Worm (Caenorhabditis elegans) whole organism, L3 larva: ENCODE results near the gene Y51A2D.1.

ENCODE experiments used
- R02D3.7 ChIP-seq: fragments of 150-350 bp; optimal IDR thresholded peaks from 2 replicates; lab custom pipeline; 2014; ENCODE audit warnings: missing biosample characterization, missing genetic modification characterization
- ZK546.5 ChIP-seq: sonication (generic microtip); optimal IDR thresholded peaks from 2 replicates; lab custom pipeline; 2017; ENCODE audit warnings: missing biosample characterization, missing genetic modification characterization
- aly-2 ChIP-seq: fragments of 150-350 bp; optimal IDR thresholded peaks from 2 replicates; lab custom pipeline; 2014; ENCODE audit warnings: missing biosample characterization, missing genetic modification characterization
- ama-1 ChIP-seq: fragments of 150-350 bp; optimal IDR thresholded peaks from 2 replicates; lab custom pipeline; 2018
- ceh-16 ChIP-seq: sonication (generic microtip); optimal IDR thresholded peaks from 2 replicates; lab custom pipeline; 2017; ENCODE audit warnings: missing biosample characterization, missing genetic modification characterization
- ceh-28 ChIP-seq: fragments of 150-350 bp; optimal IDR thresholded peaks from 2 replicates; lab custom pipeline; 2014; ENCODE audit warnings: missing biosample characterization, missing genetic modification reagents, missing genetic modification characterization
- egl-5 ChIP-seq: fragments of 150-350 bp; optimal IDR thresholded peaks from 2 replicates; lab custom pipeline; 2017; ENCODE audit warnings: missing biosample characterization, missing genetic modification reagents, missing genetic modification characterization, inconsistent platforms
- elt-1 ChIP-seq: fragments of 150-350 bp; optimal IDR thresholded peaks from 2 replicates; lab custom pipeline; 2014; ENCODE audit warnings: missing biosample characterization, missing genetic modification characterization
- elt-2 ChIP-seq: sonication (generic microtip); optimal IDR thresholded peaks from 2 replicates; lab custom pipeline; 2016; ENCODE audit warnings: missing genetic modification reagents, mild to moderate bottlenecking, missing genetic modification characterization, missing compliant biosample characterization
- eor-1 ChIP-seq, 2 experiments: fragments of 150-350 bp; optimal IDR thresholded peaks; 2 replicates each; lab custom pipeline; 2014 to 2018; ENCODE audit warnings: missing biosample characterization in 2 of 2, missing genetic modification characterization in 2 of 2
- fkh-10 ChIP-seq: sonication (generic microtip); optimal IDR thresholded peaks from 2 replicates; lab custom pipeline; 2017; ENCODE audit warnings: missing biosample characterization, missing genetic modification reagents, missing genetic modification characterization
- fkh-2 ChIP-seq: fragments of 150-350 bp; optimal IDR thresholded peaks from 2 replicates; lab custom pipeline; 2014; ENCODE audit warnings: missing biosample characterization, missing genetic modification reagents, missing genetic modification characterization
- fos-1 ChIP-seq: fragments of 150-350 bp; optimal IDR thresholded peaks from 2 replicates; lab custom pipeline; 2014; ENCODE audit warnings: missing biosample characterization, missing genetic modification characterization
- hmg-11 ChIP-seq: sonication (generic microtip); optimal IDR thresholded peaks from 2 replicates; lab custom pipeline; 2016; ENCODE audit warnings: missing genetic modification characterization, missing compliant biosample characterization
- lin-15B ChIP-seq: fragments of 150-350 bp; optimal IDR thresholded peaks from 2 replicates; lab custom pipeline; 2014; ENCODE audit warnings: missing biosample characterization, missing genetic modification characterization
- lin-39 ChIP-seq: fragments of 150-350 bp; optimal IDR thresholded peaks from 2 replicates; lab custom pipeline; 2018; ENCODE audit warnings: missing biosample characterization, missing genetic modification reagents, missing genetic modification characterization
- lsy-12 ChIP-seq: sonication (generic microtip); optimal IDR thresholded peaks from 2 replicates; lab custom pipeline; 2016; ENCODE audit warnings: mild to moderate bottlenecking, missing genetic modification characterization, missing compliant biosample characterization
- mdl-1 ChIP-seq: fragments of 150-350 bp; optimal IDR thresholded peaks from 2 replicates; lab custom pipeline; 2014; ENCODE audit warnings: missing biosample characterization, missing genetic modification characterization
- mml-1 ChIP-seq: fragments of 150-350 bp; sonication (generic microtip); optimal IDR thresholded peaks from 3 replicates; lab custom pipeline; 2014; ENCODE audit warnings: missing biosample characterization, missing genetic modification characterization
- nhr-11 ChIP-seq: fragments of 150-350 bp; optimal IDR thresholded peaks from 2 replicates; lab custom pipeline; 2014; ENCODE audit warnings: missing biosample characterization, missing genetic modification characterization
- nhr-12 ChIP-seq: fragments of 150-350 bp; optimal IDR thresholded peaks from 2 replicates; lab custom pipeline; 2014; ENCODE audit warnings: missing biosample characterization, missing genetic modification characterization
- nhr-23 ChIP-seq: fragments of 150-350 bp; optimal IDR thresholded peaks from 2 replicates; lab custom pipeline; 2014; ENCODE audit warnings: missing biosample characterization, missing genetic modification reagents, missing genetic modification characterization
- nhr-67 ChIP-seq: fragments of 150-350 bp; optimal IDR thresholded peaks from 2 replicates; lab custom pipeline; 2014; ENCODE audit warnings: missing biosample characterization, missing genetic modification characterization
- nhr-76 ChIP-seq: fragments of 150-350 bp; sonication (generic microtip); optimal IDR thresholded peaks from 5 replicates; lab custom pipeline; 2014; ENCODE audit warnings: missing biosample characterization, missing genetic modification characterization
- nhr-77 ChIP-seq: fragments of 150-350 bp; optimal IDR thresholded peaks from 2 replicates; lab custom pipeline; 2014; ENCODE audit warnings: missing biosample characterization, missing genetic modification characterization
- pha-4 ChIP-seq: fragments of 150-350 bp; optimal IDR thresholded peaks from 2 replicates; lab custom pipeline; 2014; ENCODE audit warnings: missing biosample characterization, missing genetic modification reagents, missing genetic modification characterization
- pqm-1 ChIP-seq: fragments of 150-350 bp; optimal IDR thresholded peaks from 2 replicates; lab custom pipeline; 2017; ENCODE audit warnings: missing biosample characterization, missing genetic modification characterization, inconsistent platforms
- snpc-4 ChIP-seq: fragments of 150-350 bp; optimal IDR thresholded peaks from 2 replicates; lab custom pipeline; 2014; ENCODE audit warnings: missing biosample characterization, missing genetic modification characterization
- tbx-2 ChIP-seq: sonication (generic microtip); optimal IDR thresholded peaks from 2 replicates; lab custom pipeline; 2016; ENCODE audit warnings: mild to moderate bottlenecking, missing genetic modification characterization, missing compliant biosample characterization
- unc-39 ChIP-seq: sonication (generic microtip); optimal IDR thresholded peaks from 4 replicates; lab custom pipeline; 2017; ENCODE audit warnings: missing biosample characterization, missing genetic modification characterization
- unc-62 ChIP-seq: fragments of 150-350 bp; sonication (generic microtip); optimal IDR thresholded peaks from 4 replicates; lab custom pipeline; 2014; ENCODE audit warnings: missing biosample characterization, missing genetic modification reagents, missing genetic modification characterization
- zag-1 ChIP-seq: fragments of 150-350 bp; optimal IDR thresholded peaks from 2 replicates; lab custom pipeline; 2014; ENCODE audit warnings: missing biosample characterization, missing genetic modification characterization
- ztf-4 ChIP-seq: fragments of 150-350 bp; optimal IDR thresholded peaks from 2 replicates; lab custom pipeline; 2014; ENCODE audit warnings: missing biosample characterization, missing genetic modification characterization

Gene Y51A2D.1

DNA sequence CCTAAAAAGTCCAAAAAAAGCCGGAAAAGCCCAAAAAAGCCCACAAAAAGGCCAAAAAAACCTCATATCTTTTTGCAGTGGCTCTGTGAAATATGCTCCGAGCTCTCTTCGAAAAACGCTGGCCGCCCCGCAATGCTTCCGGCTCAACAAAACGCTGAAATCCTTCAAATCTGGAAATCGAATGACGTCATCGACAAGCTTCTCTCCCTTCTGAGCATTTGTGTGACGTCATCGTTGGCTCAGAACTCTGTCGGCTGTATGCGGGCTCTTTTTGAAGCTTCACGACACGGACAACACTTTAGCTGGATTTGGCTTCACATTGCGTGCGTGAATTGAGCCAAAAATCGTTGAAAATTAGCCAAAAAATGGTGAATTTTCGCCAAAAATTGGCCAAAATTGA, 27.4 kb downstream of the Y51A2D.1 start:
- TF ChIP-seq elt-1 (tag; lab: Kevin White, UChicago): no peak
- TF ChIP-seq aly-2 (tag; lab: Kevin White, UChicago): no peak
- TF ChIP-seq lin-15B (tag; lab: Kevin White, UChicago): no peak
- no peak for TF ChIP-seq zag-1
- no peak for TF ChIP-seq fkh-2 (tag; lab: Kevin White, UChicago)
- no peak for TF ChIP-seq tbx-2
- no peak for TF ChIP-seq nhr-12 (tag; lab: Kevin White, UChicago)
- no peak for TF ChIP-seq elt-2 (tag; lab: Kevin White, UChicago)
- no peak for TF ChIP-seq egl-5

ce11 chrV:18553750-18554149, 45.1 kb downstream of the Y51A2D.1 start, which contains the start of gene Y51A2D.8:
TSS of gene Y51A2D.8 (minus strand) at chrV:18553850.
- TF ChIP-seq elt-2 (tag; lab: Kevin White, UChicago) (no peak), ZK546.5 (tag; lab: Kevin White, UChicago) (no peak), R02D3.7 (tag; lab: Kevin White, UChicago) (no peak), nhr-76 (no peak), elt-1 (tag; lab: Kevin White, UChicago) (no peak), tbx-2 (no peak), lin-15B (tag; lab: Kevin White, UChicago) (no peak), ama-1 (lab: Kevin White, UChicago) (no peak), pha-4 (tag; lab: Kevin White, UChicago) (no peak), eor-1 (tag; optimal IDR thresholded peaks at IDR 0.05; lab: Kevin White, UChicago) (no peak), pqm-1 (no peak), unc-62 (no peak), hmg-11 (no peak), ceh-28 (tag; lab: Kevin White, UChicago) (no peak), lin-39 (tag; lab: Kevin White, UChicago) (no peak), egl-5 (no peak)

DNA sequence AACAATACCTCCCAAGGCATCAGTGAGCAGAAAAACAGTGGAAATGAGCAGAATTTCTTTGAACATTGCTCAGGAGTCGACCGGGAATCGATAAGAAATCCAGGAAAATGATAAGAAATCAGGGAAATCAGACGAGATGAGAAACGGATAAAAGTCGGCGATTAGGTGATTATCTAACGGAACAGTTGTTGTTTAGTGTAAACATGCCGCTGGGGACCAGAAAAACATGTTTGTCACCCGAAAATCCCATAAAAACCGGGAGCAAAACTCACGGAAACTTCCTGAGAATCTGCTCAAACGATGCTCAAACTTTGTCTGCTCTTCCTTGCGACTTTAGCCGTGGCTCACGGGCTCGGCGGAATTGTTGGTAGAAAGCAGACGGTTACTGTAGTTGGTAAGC, 47.8 kb downstream of the Y51A2D.1 start, which contains the start of the genes ttr-24 and ttr-25:
ttr-24 (minus strand) TSS at position 156 of the 400 bp plus-strand sequence.
ttr-25 (plus strand) TSS at position 227 of the 400 bp plus-strand sequence.
- no peak for TF ChIP-seq lin-15B (tag; lab: Kevin White, UChicago)
- no peak for TF ChIP-seq egl-5
- no peak for TF ChIP-seq snpc-4
- TF ChIP-seq ZK546.5 (tag; lab: Kevin White, UChicago): no peak
- TF ChIP-seq mml-1: no peak
- no peak for TF ChIP-seq nhr-11 (tag; lab: Kevin White, UChicago)
- no peak for TF ChIP-seq ceh-16 (tag; lab: Kevin White, UChicago)
- TF ChIP-seq mdl-1 (tag; lab: Kevin White, UChicago): no peak
- no peak for TF ChIP-seq nhr-77 (tag; lab: Kevin White, UChicago)
- TF ChIP-seq ztf-4 (tag; lab: Kevin White, UChicago): no peak
- TF ChIP-seq fos-1 (tag; lab: Kevin White, UChicago): no peak
- no peak for TF ChIP-seq lsy-12 (tag; lab: Kevin White, UChicago)
- no peak for TF ChIP-seq fkh-10

- no peak for TF ChIP-seq mdl-1 (tag; lab: Kevin White, UChicago)
- peak; percentile 72 for TF ChIP-seq pha-4 (tag; lab: Kevin White, UChicago)
These were observed 51.5 kb downstream of the Y51A2D.1 start, which contains the start of gene ttr-26 for ce11 chrV:18560188-18560587. TSS of gene ttr-26 (minus strand) at chrV:18560288.

- no peak for TF ChIP-seq nhr-23 (tag; lab: Kevin White, UChicago)
- no peak for TF ChIP-seq egl-5
- no peak for TF ChIP-seq ceh-28 (tag; lab: Kevin White, UChicago)
- TF ChIP-seq hmg-11: no peak
- no peak for TF ChIP-seq ama-1 (lab: Kevin White, UChicago)
- no peak for TF ChIP-seq nhr-67 (tag; lab: Kevin White, UChicago)
- TF ChIP-seq unc-39 (tag; lab: Kevin White, UChicago): no peak
- peak; percentile 88 for TF ChIP-seq pha-4 (tag; lab: Kevin White, UChicago)
These were observed 52.3 kb downstream of the Y51A2D.1 start for ce11 chrV:18560944-18561343.
